Worm (Caenorhabditis elegans) whole organism, mixed stage, embryonic: ENCODE results near the gene srsx-3.

Experiments
- elt-1 ChIP-seq: sonication (generic microtip); optimal IDR thresholded peaks from 2 replicates; lab custom pipeline; 2017; ENCODE audit warnings: missing genetic modification characterization, mild to moderate bottlenecking, missing compliant biosample characterization, antibody characterized with exemption, moderate library complexity, borderline replicate concordance; ENCODE audit not compliant: insufficient read depth
- elt-3 ChIP-seq: fragments of 150-350 bp; optimal IDR thresholded peaks from 2 replicates; lab custom pipeline; 2014; ENCODE audit warnings: missing biosample characterization, missing genetic modification characterization
- ham-2 ChIP-seq: fragments of 200-800 bp; sonication (Bioruptor generic); optimal IDR thresholded peaks from 2 replicates; lab custom pipeline; 2018; ENCODE audit warnings: mild to moderate bottlenecking, missing genetic modification characterization, missing compliant biosample characterization
- mep-1 ChIP-seq: fragments of 150-350 bp; optimal IDR thresholded peaks from 2 replicates; lab custom pipeline; 2017; ENCODE audit warnings: missing biosample characterization, missing genetic modification reagents, missing genetic modification characterization, inconsistent platforms
- nhr-12 ChIP-seq: fragments of 150-350 bp; optimal IDR thresholded peaks from 2 replicates; lab custom pipeline; 2014; ENCODE audit warnings: missing biosample characterization, missing genetic modification characterization
- nhr-28 ChIP-seq: fragments of 150-350 bp; optimal IDR thresholded peaks from 2 replicates; lab custom pipeline; 2014; ENCODE audit warnings: missing biosample characterization, missing genetic modification characterization
- snpc-4 ChIP-seq: fragments of 150-350 bp; optimal IDR thresholded peaks from 2 replicates; lab custom pipeline; 2014; ENCODE audit warnings: missing biosample characterization, missing genetic modification characterization
- unc-62 ChIP-seq: fragments of 150-350 bp; optimal IDR thresholded peaks from 2 replicates; lab custom pipeline; 2014; ENCODE audit warnings: missing biosample characterization, missing genetic modification reagents, missing genetic modification characterization

ce11 chrV:7893812-7894381 lies 43.2 kb downstream of the srsx-3 start, which contains the start of gene F40A3.6:
- TF ChIP-seq ham-2 (GFP tag; lab: Kevin White, UChicago) (no peak), nhr-12 (tag; lab: Kevin White, UChicago) (no peak), nhr-28 (tag; lab: Kevin White, UChicago) (no peak), elt-3 (tag; lab: Kevin White, UChicago) (no peak), mep-1 (tag; lab: Kevin White, UChicago) (no peak), unc-62 (GFP tag; lab: Kevin White, UChicago) (no peak), elt-1 (tag; lab: Kevin White, UChicago) (no peak), snpc-4 (tag; lab: Kevin White, UChicago) (no peak)
